Fruit fly (Drosophila melanogaster): Measurements from ENCODE around the gene CG43336.

Gene CG43336

DNA sequence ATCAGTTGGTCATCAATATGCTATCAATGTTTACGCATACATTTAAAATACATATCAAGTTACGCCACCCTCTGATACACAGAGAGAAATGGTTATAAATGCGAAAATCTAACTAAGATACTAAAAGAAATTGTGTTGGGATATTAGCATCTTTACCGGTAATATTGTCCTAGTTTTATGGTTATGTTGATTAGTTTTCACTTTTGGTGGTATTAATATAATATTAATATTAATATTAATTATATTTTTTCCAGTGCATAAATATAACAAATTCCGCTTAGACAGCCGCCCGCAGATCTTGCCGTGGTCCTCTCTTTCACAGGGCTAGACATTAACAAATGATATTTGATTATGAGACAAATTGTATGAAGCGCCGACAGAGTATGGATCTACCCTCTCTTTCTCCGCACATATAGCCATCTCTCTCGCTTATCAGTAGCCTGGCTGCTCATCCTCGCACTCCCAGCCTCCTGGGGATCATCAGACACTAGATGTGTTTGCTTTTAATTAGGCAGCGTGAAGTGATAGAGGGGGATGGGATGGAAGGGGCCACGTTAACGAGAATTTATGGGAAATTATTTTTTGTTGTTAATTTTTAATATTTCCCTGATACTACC, 15.8 kb downstream of the CG43336 start (continued):
- peak; percentile 33 for TF ChIP-seq CG6813 (GFP tag; optimal IDR thresholded peaks at IDR 0.05)
- TF ChIP-seq onecut (GFP tag; IDR thresholded peaks at IDR 0.05): peak; percentile 34; the same call in 1 of the 2 replicates
- TF ChIP-seq Oli (tag; optimal IDR thresholded peaks at IDR 0.05): peak; percentile 41
- TF ChIP-seq Abd-B (GFP tag; optimal IDR thresholded peaks at IDR 0.05): peak; percentile 30
- TF ChIP-seq ac (GFP tag; optimal IDR thresholded peaks at IDR 0.05): peak; percentile 10
- no peak for TF ChIP-seq CG2129 (GFP tag; IDR thresholded peaks at IDR 0.05; ENCODE audit: partially characterized antibody)
- peak; percentile 89 for TF ChIP-seq sens (GFP tag)
- TF ChIP-seq tup (GFP tag; optimal IDR thresholded peaks at IDR 0.05): no peak
- no peak for TF ChIP-seq CG1024 (GFP tag; IDR thresholded peaks at IDR 0.05)
- no peak for TF ChIP-seq klu (GFP tag; IDR thresholded peaks at IDR 0.05)
- peak; percentile 19 for TF ChIP-seq twi (tag; optimal IDR thresholded peaks at IDR 0.05)
- TF ChIP-seq CG33557 (GFP tag; optimal IDR thresholded peaks at IDR 0.05): peak; percentile 70
- no peak for TF ChIP-seq Dip2 (GFP tag; IDR thresholded peaks at IDR 0.05)
- no peak for TF ChIP-seq schlank (tag; optimal IDR thresholded peaks at IDR 0.05)
- peak; percentile 46 for TF ChIP-seq CG7745 (tag; optimal IDR thresholded peaks at IDR 0.05)
- no peak for TF ChIP-seq gce (GFP tag; IDR thresholded peaks at IDR 0.05)
- TF ChIP-seq CG10321 (GFP tag; IDR thresholded peaks at IDR 0.05): peak; percentile 74
- TF ChIP-seq CTCF (GFP tag; optimal IDR thresholded peaks at IDR 0.05): no peak
- TF ChIP-seq CG18764 (GFP tag; optimal IDR thresholded peaks at IDR 0.05): peak; percentile 17
- peak; percentile 7 for TF ChIP-seq CG18599 (GFP tag; optimal IDR thresholded peaks at IDR 0.05)
- peak; percentile 8 for TF ChIP-seq Xbp1 (GFP tag; optimal IDR thresholded peaks at IDR 0.05)
- peak; percentile 71 for TF ChIP-seq fd96Cb (tag; optimal IDR thresholded peaks at IDR 0.05)
- TF ChIP-seq nerfin-1 (tag; optimal IDR thresholded peaks at IDR 0.05): peak; percentile 27
- no peak for TF ChIP-seq CG12659 (GFP tag; optimal IDR thresholded peaks at IDR 0.05)
- peak; percentile 32 for TF ChIP-seq stwl (tag; optimal IDR thresholded peaks at IDR 0.05)
- no peak for TF ChIP-seq tna (GFP tag; IDR thresholded peaks at IDR 0.05; ENCODE audit: partially characterized antibody)
- TF ChIP-seq CG10267 (tag; optimal IDR thresholded peaks at IDR 0.05): peak; percentile 74
- TF ChIP-seq Spps (tag; optimal IDR thresholded peaks at IDR 0.05): peak; percentile 69
- peak; percentile 43; the same call in 1 of the 3 replicates for TF ChIP-seq ci (GFP tag; IDR thresholded peaks at IDR 0.05)
- TF ChIP-seq gcm (GFP tag; optimal IDR thresholded peaks at IDR 0.05): peak; percentile 85
- no peak for TF ChIP-seq HLH4C (GFP tag; IDR thresholded peaks at IDR 0.05; ENCODE audit: partially characterized antibody)
- TF ChIP-seq gcm2 (GFP tag; optimal IDR thresholded peaks at IDR 0.05): no peak
- peak; percentile 71 for TF ChIP-seq Blimp-1 (GFP tag; optimal IDR thresholded peaks at IDR 0.05)
- 0 out of 3 replicates have a peak, but pooled peaks have one; percentile 18 for TF ChIP-seq CG2199 (GFP tag; IDR thresholded peaks at IDR 0.05)
- no peak for TF ChIP-seq Camta (GFP tag; optimal IDR thresholded peaks at IDR 0.05)
- TF ChIP-seq CG15601 (tag; optimal IDR thresholded peaks at IDR 0.05): peak; percentile 33
- no peak for TF ChIP-seq CG11085 (GFP tag; IDR thresholded peaks at IDR 0.05)
- TF ChIP-seq CG14710 (tag; optimal IDR thresholded peaks at IDR 0.05): peak; percentile 85
- peak; percentile 53 for TF ChIP-seq Ssrp (tag; optimal IDR thresholded peaks at IDR 0.05)
- no peak for TF ChIP-seq prd (optimal IDR thresholded peaks at IDR 0.05)
- peak; percentile 75 for TF ChIP-seq prd (GFP tag; IDR thresholded peaks at IDR 0.05)
- peak; percentile 66 for TF ChIP-seq ara (GFP tag; IDR thresholded peaks at IDR 0.05)
- peak; percentile 60 for TF ChIP-seq gsb-n (tag; optimal IDR thresholded peaks at IDR 0.05)
- TF ChIP-seq CG4854 (GFP tag; optimal IDR thresholded peaks at IDR 0.05): no peak
- TF ChIP-seq Med (GFP tag): peak; percentile 63
- TF ChIP-seq CG6791 (GFP tag; IDR thresholded peaks at IDR 0.05; ENCODE audit: partially characterized antibody): no peak
- TF ChIP-seq crol (GFP tag; IDR thresholded peaks at IDR 0.05): no peak
- peak; percentile 54 for TF ChIP-seq CG4404 (GFP tag; IDR thresholded peaks at IDR 0.05)
- no peak for TF ChIP-seq NfI (GFP tag; optimal IDR thresholded peaks at IDR 0.05)
- TF ChIP-seq Hsf (GFP tag; optimal IDR thresholded peaks at IDR 0.05): no peak
